Fruit fly (Drosophila melanogaster) whole organism, embryonic: ENCODE data around the gene CG2104.

Source experiments
- Antp ChIP-seq: fragments of 200-800 bp; sonication (Bioruptor generic); optimal IDR thresholded peaks from 3 replicates; lab custom pipeline; 2016; ENCODE audit warnings: missing biosample characterization, missing genetic modification characterization
- B-H2 ChIP-seq: fragments of 200-800 bp; sonication (Bioruptor generic); optimal IDR thresholded peaks from 2 replicates; lab custom pipeline; 2018; ENCODE audit warnings: missing biosample characterization, mild to moderate bottlenecking, missing genetic modification characterization
- CG14667 ChIP-seq: fragments of 200-800 bp; sonication (Bioruptor generic); IDR thresholded peaks from 2 replicates; pipeline ENCODE4 v1.3.6; 2022; ENCODE audit warnings: missing biosample characterization, missing genetic modification characterization
- CG15073 ChIP-seq: fragments of 200-800 bp; sonication (Bioruptor generic); optimal IDR thresholded peaks from 2 replicates; lab custom pipeline; 2016; ENCODE audit warnings: missing biosample characterization, missing genetic modification characterization
- CG1647 ChIP-seq: fragments of 200-800 bp; sonication (Bioruptor generic); optimal IDR thresholded peaks from 3 replicates; lab custom pipeline; 2016; ENCODE audit warnings: missing biosample characterization, missing genetic modification characterization
- CG16863 ChIP-seq: fragments of 200-800 bp; sonication (Bioruptor generic); optimal IDR thresholded peaks from 3 replicates; lab custom pipeline; 2016; ENCODE audit warnings: missing biosample characterization, missing genetic modification characterization
- CG17186 ChIP-seq: fragments of 200-800 bp; sonication (Bioruptor generic); optimal IDR thresholded peaks from 3 replicates; lab custom pipeline; 2017; ENCODE audit warnings: missing biosample characterization, missing genetic modification reagents, missing genetic modification characterization
- CG1792 ChIP-seq: fragments of 200-800 bp; sonication (Bioruptor generic); optimal IDR thresholded peaks from 2 replicates; lab custom pipeline; 2016; ENCODE audit warnings: missing biosample characterization, missing genetic modification characterization
- CG1832 ChIP-seq: fragments of 200-800 bp; sonication (Bioruptor generic); optimal IDR thresholded peaks from 2 replicates; lab custom pipeline; 2017; ENCODE audit warnings: missing biosample characterization, mild to moderate bottlenecking, missing genetic modification characterization, inconsistent platforms
- CG2129 ChIP-seq: fragments of 200-800 bp; sonication (Bioruptor generic); IDR thresholded peaks from 2 replicates; pipeline ENCODE4 v1.3.6; 2022; ENCODE audit warnings: missing biosample characterization, missing genetic modification characterization; ENCODE audit not compliant: partially characterized antibody
- CG2202 ChIP-seq: fragments of 200-800 bp; sonication (Bioruptor generic); optimal IDR thresholded peaks from 2 replicates; lab custom pipeline; 2018; ENCODE audit warnings: missing biosample characterization, mild to moderate bottlenecking, missing genetic modification characterization
- CG4424 ChIP-seq: fragments of 200-800 bp; sonication (Bioruptor generic); optimal IDR thresholded peaks from 3 replicates; lab custom pipeline; 2016; ENCODE audit warnings: missing biosample characterization, missing genetic modification characterization
- CG7372 ChIP-seq: fragments of 200-800 bp; sonication (Bioruptor generic); IDR thresholded peaks from 2 replicates; pipeline ENCODE4 v1.3.6; 2022; ENCODE audit warnings: missing biosample characterization, missing genetic modification characterization
- CG7786 ChIP-seq: fragments of 200-800 bp; sonication (Bioruptor generic); optimal IDR thresholded peaks from 2 replicates; lab custom pipeline; 2016; ENCODE audit warnings: missing biosample characterization, missing genetic modification characterization
- CG8944 ChIP-seq: fragments of 200-800 bp; sonication (Bioruptor generic); optimal IDR thresholded peaks from 3 replicates; lab custom pipeline; 2016; ENCODE audit warnings: missing biosample characterization, missing genetic modification characterization
- CG9609 ChIP-seq: fragments of 200-800 bp; sonication (Bioruptor generic); optimal IDR thresholded peaks from 3 replicates; lab custom pipeline; 2016; ENCODE audit warnings: missing biosample characterization, missing genetic modification characterization
- CG9727 ChIP-seq: fragments of 200-800 bp; sonication (Bioruptor generic); optimal IDR thresholded peaks from 3 replicates; lab custom pipeline; 2017; ENCODE audit warnings: missing biosample characterization, mild to moderate bottlenecking, missing genetic modification characterization
- CG9817 ChIP-seq: fragments of 200-800 bp; sonication (Bioruptor generic); optimal IDR thresholded peaks from 2 replicates; lab custom pipeline; 2018; ENCODE audit warnings: missing biosample characterization, mild to moderate bottlenecking, missing genetic modification characterization, moderate library complexity
- CoRest ChIP-seq: fragments of 200-800 bp; sonication (Bioruptor generic); optimal IDR thresholded peaks from 3 replicates; lab custom pipeline; 2018; ENCODE audit warnings: missing biosample characterization, mild to moderate bottlenecking, missing genetic modification characterization, moderate library complexity
- Dbx ChIP-seq: fragments of 200-800 bp; sonication (Bioruptor generic); IDR thresholded peaks from 3 replicates; pipeline ENCODE4 v1.3.6; 2022; ENCODE audit warnings: missing biosample characterization, missing genetic modification characterization
- Dll ChIP-seq: fragments of 200-800 bp; sonication (Bioruptor generic); IDR thresholded peaks from 4 replicates; pipeline ENCODE4 v1.3.6; 2022; ENCODE audit warnings: missing biosample characterization, missing genetic modification characterization; ENCODE audit not compliant: partially characterized antibody
- Eip74EF ChIP-seq, 2 experiments: fragments of 200-800 bp in 1 of 2; fragments of >200 bp in 1 of 2; sonication (Bioruptor generic) in 1 of 2; optimal IDR thresholded peaks; 2 replicates each; lab custom pipeline; 2017 to 2019; ENCODE audit warnings: missing biosample characterization in 2 of 2, missing genetic modification characterization in 2 of 2, mild to moderate bottlenecking in 1 of 2, moderate library complexity in 1 of 2
- Fer1 ChIP-seq: fragments of 200-800 bp; sonication (Bioruptor generic); optimal IDR thresholded peaks from 2 replicates; lab custom pipeline; 2017; ENCODE audit warnings: missing biosample characterization, mild to moderate bottlenecking, missing genetic modification characterization
- Fer3 ChIP-seq: fragments of 200-800 bp; sonication (Bioruptor generic); optimal IDR thresholded peaks from 2 replicates; lab custom pipeline; 2018; ENCODE audit warnings: missing biosample characterization, mild to moderate bottlenecking, missing genetic modification characterization, moderate library complexity
- HLH54F ChIP-seq: fragments of 200-800 bp; sonication (Bioruptor generic); optimal IDR thresholded peaks from 3 replicates; lab custom pipeline; 2016; ENCODE audit warnings: missing biosample characterization, missing genetic modification characterization
- Meics ChIP-seq: fragments of 200-800 bp; sonication (Bioruptor generic); optimal IDR thresholded peaks from 2 replicates; lab custom pipeline; 2017; ENCODE audit warnings: missing biosample characterization, mild to moderate bottlenecking, missing genetic modification characterization
- Myb ChIP-seq: fragments of 200-800 bp; sonication (Bioruptor generic); optimal IDR thresholded peaks from 2 replicates; lab custom pipeline; 2016; ENCODE audit warnings: missing biosample characterization, missing genetic modification characterization
- Neu2 ChIP-seq: fragments of 200-800 bp; sonication (Bioruptor generic); optimal IDR thresholded peaks from 3 replicates; lab custom pipeline; 2016; ENCODE audit warnings: missing biosample characterization, missing genetic modification characterization, borderline replicate concordance
- Pdp1 ChIP-seq, 2 experiments: fragments of 200-800 bp; sonication (Bioruptor generic); optimal IDR thresholded peaks; 3 replicates each; lab custom pipeline; 2016; ENCODE audit warnings: missing biosample characterization in 2 of 2, missing genetic modification characterization in 2 of 2, mild to moderate bottlenecking in 1 of 2, moderate library complexity in 1 of 2
- Six4 ChIP-seq: fragments of 200-800 bp; sonication (Bioruptor generic); optimal IDR thresholded peaks from 2 replicates; lab custom pipeline; 2016; ENCODE audit warnings: missing biosample characterization, missing genetic modification characterization
- Sox100B ChIP-seq: fragments of 200-800 bp; sonication (Bioruptor generic); optimal IDR thresholded peaks from 3 replicates; lab custom pipeline; 2018; ENCODE audit warnings: missing biosample characterization, mild to moderate bottlenecking, missing genetic modification characterization
- al ChIP-seq: fragments of 200-800 bp; sonication (Bioruptor generic); IDR thresholded peaks from 2 replicates; pipeline ENCODE4 v1.3.6; 2022; ENCODE audit warnings: missing biosample characterization, missing genetic modification characterization
- br ChIP-seq: fragments of >200 bp; optimal IDR thresholded peaks from 2 replicates; lab custom pipeline; 2017
- caup ChIP-seq: fragments of 200-800 bp; sonication (Bioruptor generic); optimal IDR thresholded peaks from 3 replicates; lab custom pipeline; 2017; ENCODE audit warnings: missing biosample characterization, mild to moderate bottlenecking, missing genetic modification characterization, moderate library complexity; ENCODE audit not compliant: severe bottlenecking
- crc ChIP-seq: fragments of 200-800 bp; sonication (Bioruptor generic); optimal IDR thresholded peaks from 2 replicates; lab custom pipeline; 2016; ENCODE audit warnings: missing biosample characterization, missing genetic modification characterization
- emc ChIP-seq: fragments of 200-800 bp; sonication (Bioruptor generic); optimal IDR thresholded peaks from 2 replicates; lab custom pipeline; 2016; ENCODE audit warnings: missing biosample characterization, missing genetic modification characterization
- eyg ChIP-seq: fragments of 200-800 bp; sonication (Bioruptor generic); optimal IDR thresholded peaks from 3 replicates; lab custom pipeline; 2016; ENCODE audit warnings: missing biosample characterization, missing genetic modification characterization
- fd3F ChIP-seq: fragments of 200-800 bp; sonication (Bioruptor generic); optimal IDR thresholded peaks from 2 replicates; lab custom pipeline; 2018; ENCODE audit warnings: missing biosample characterization, mild to moderate bottlenecking, missing genetic modification characterization, moderate library complexity
- fd96Cb ChIP-seq: fragments of 200-800 bp; sonication (Bioruptor generic); optimal IDR thresholded peaks from 2 replicates; lab custom pipeline; 2018; ENCODE audit warnings: missing biosample characterization, mild to moderate bottlenecking, missing genetic modification characterization, moderate library complexity
- ftz-f1 ChIP-seq: fragments of 200-800 bp; sonication (Bioruptor generic); optimal IDR thresholded peaks from 2 replicates; lab custom pipeline; 2016; ENCODE audit warnings: missing biosample characterization, missing genetic modification characterization
- her ChIP-seq: fragments of 200-800 bp; sonication (Bioruptor generic); optimal IDR thresholded peaks from 2 replicates; lab custom pipeline; 2016; ENCODE audit warnings: missing biosample characterization, missing genetic modification characterization
- inv ChIP-seq: fragments of 200-800 bp; sonication (Bioruptor generic); IDR thresholded peaks from 2 replicates; pipeline ENCODE4 v1.3.6; 2022; ENCODE audit warnings: missing biosample characterization, missing genetic modification characterization; ENCODE audit not compliant: partially characterized antibody
- maf-S ChIP-seq: fragments of 200-800 bp; sonication (Bioruptor generic); optimal IDR thresholded peaks from 2 replicates; lab custom pipeline; 2016; ENCODE audit warnings: missing biosample characterization, missing genetic modification characterization
- mam ChIP-seq: fragments of 200-800 bp; sonication (Bioruptor generic); optimal IDR thresholded peaks from 3 replicates; lab custom pipeline; 2016; ENCODE audit warnings: missing biosample characterization, missing genetic modification characterization
- schlank ChIP-seq: fragments of 200-800 bp; sonication (Bioruptor generic); optimal IDR thresholded peaks from 2 replicates; lab custom pipeline; 2018; ENCODE audit warnings: missing biosample characterization, mild to moderate bottlenecking, missing genetic modification characterization
- sd ChIP-seq: fragments of 200-800 bp; sonication (Bioruptor generic); optimal IDR thresholded peaks from 3 replicates; lab custom pipeline; 2018; ENCODE audit warnings: missing biosample characterization, mild to moderate bottlenecking, missing genetic modification characterization, moderate library complexity
- tap ChIP-seq: fragments of 200-800 bp; optimal IDR thresholded peaks from 3 replicates; lab custom pipeline; 2019; ENCODE audit warnings: missing biosample characterization, mild to moderate bottlenecking, missing genetic modification characterization, moderate library complexity
- tna ChIP-seq: fragments of 200-800 bp; sonication (Bioruptor generic); IDR thresholded peaks from 2 replicates; pipeline ENCODE4 v1.3.6; 2022; ENCODE audit warnings: missing biosample characterization, missing genetic modification characterization; ENCODE audit not compliant: partially characterized antibody
- tx ChIP-seq: fragments of 200-800 bp; sonication (Bioruptor generic); optimal IDR thresholded peaks from 2 replicates; lab custom pipeline; 2016; ENCODE audit warnings: missing biosample characterization, missing genetic modification characterization

CG2104 gene

dm6 chr3R:5686049-5686757, 6.9 kb downstream of the CG2104 start (continued):
- TF ChIP-seq Eip74EF (GFP tag; optimal IDR thresholded peaks at IDR 0.05; lab: Kevin White, UChicago), result no peak
- TF ChIP-seq Meics, result peak; percentile 68
- 0 out of 2 replicates have a peak, but pooled peaks have one; percentile 11 for TF ChIP-seq CG14667 (GFP tag; lab: Robert Waterston, UW)
- peak; percentile 24 for TF ChIP-seq CG4424 (GFP tag; lab: Kevin White, UChicago)
- no peak for TF ChIP-seq Six4 (GFP tag; lab: Kevin White, UChicago)
- no peak for TF ChIP-seq maf-S (GFP tag; lab: Kevin White, UChicago)
- peak; percentile 74 for TF ChIP-seq Fer1 (GFP tag; lab: Kevin White, UChicago)
- no peak for TF ChIP-seq mam (GFP tag; lab: Kevin White, UChicago)
- no peak for TF ChIP-seq crc (GFP tag; lab: Kevin White, UChicago)
- peak; percentile 49 for TF ChIP-seq CoRest (tag; lab: Kevin White, UChicago)
- TF ChIP-seq al (GFP tag; lab: Robert Waterston, UW), result no peak
- TF ChIP-seq fd96Cb (tag; lab: Kevin White, UChicago), result peak; percentile 58
- TF ChIP-seq CG9817, result peak; percentile 55
- peak; percentile 10 for TF ChIP-seq CG7786 (GFP tag; lab: Kevin White, UChicago)
- no peak for TF ChIP-seq Neu2 (GFP tag; lab: Kevin White, UChicago)
- TF ChIP-seq tx (GFP tag; lab: Kevin White, UChicago), result peak; percentile 29
- no peak for TF ChIP-seq CG2129 (GFP tag; lab: Robert Waterston, UW)
- TF ChIP-seq Dbx (GFP tag; lab: Robert Waterston, UW), result 0 out of 3 replicates have a peak, but pooled peaks have one; percentile 41
- TF ChIP-seq inv (GFP tag; lab: Robert Waterston, UW), result no peak
- no peak for TF ChIP-seq B-H2 (GFP tag; lab: Kevin White, UChicago)
- TF ChIP-seq Myb (GFP tag; lab: Kevin White, UChicago), result no peak
- TF ChIP-seq Sox100B (GFP tag; lab: Kevin White, UChicago), result no peak
- TF ChIP-seq CG2202 (tag; lab: Kevin White, UChicago), result no peak
- TF ChIP-seq CG16863 (GFP tag; lab: Kevin White, UChicago), result no peak
- TF ChIP-seq eyg (GFP tag; lab: Kevin White, UChicago), result no peak
- TF ChIP-seq schlank (tag; lab: Kevin White, UChicago), result no peak
- TF ChIP-seq CG9727, result peak; percentile 45
- peak; percentile 6 for TF ChIP-seq her (GFP tag; lab: Kevin White, UChicago)
- no peak for TF ChIP-seq CG1832 (GFP tag; lab: Kevin White, UChicago)
- TF ChIP-seq CG7372 (GFP tag; lab: Robert Waterston, UW), result no peak
- TF ChIP-seq CG17186 (GFP tag; lab: Kevin White, UChicago), result no peak
- no peak for TF ChIP-seq CG15073 (GFP tag; lab: Kevin White, UChicago)
- TF ChIP-seq CG9609 (GFP tag; lab: Kevin White, UChicago), result peak; percentile 38
- peak; percentile 42 for TF ChIP-seq caup (GFP tag; lab: Kevin White, UChicago)
- TF ChIP-seq emc (GFP tag; lab: Kevin White, UChicago), result no peak
- no peak for TF ChIP-seq tna
- peak; percentile 2 for TF ChIP-seq CG1647 (GFP tag; lab: Kevin White, UChicago)
- peak; percentile 39 for TF ChIP-seq tap (tag; lab: Kevin White, UChicago)
- TF ChIP-seq br (lab: Kevin White, UChicago), result no peak
- TF ChIP-seq fd3F (GFP tag; lab: Kevin White, UChicago), result peak; percentile 5
- peak; percentile 24 for TF ChIP-seq sd
- TF ChIP-seq Antp, result peak; percentile 45
- peak; percentile 34 for TF ChIP-seq CG8944 (GFP tag; lab: Kevin White, UChicago)
- no peak for TF ChIP-seq CG1792 (GFP tag; lab: Kevin White, UChicago)
- peak; percentile 62 for TF ChIP-seq Fer3 (tag; lab: Kevin White, UChicago)
- 0 out of 4 replicates have a peak, but pooled peaks have one; percentile 6 for TF ChIP-seq Dll (GFP tag; lab: Robert Waterston, UW)
- TF ChIP-seq ftz-f1, result no peak
- TF ChIP-seq Pdp1 (GFP tag; optimal IDR thresholded peaks at IDR 0.05; lab: Kevin White, UChicago), result peak; percentile 11 to 52
- peak; percentile 57 for TF ChIP-seq HLH54F (GFP tag; lab: Kevin White, UChicago)
